Worm (Caenorhabditis elegans): ENCODE measurements around the gene M01F1.4.

The M01F1.4 gene

DNA sequence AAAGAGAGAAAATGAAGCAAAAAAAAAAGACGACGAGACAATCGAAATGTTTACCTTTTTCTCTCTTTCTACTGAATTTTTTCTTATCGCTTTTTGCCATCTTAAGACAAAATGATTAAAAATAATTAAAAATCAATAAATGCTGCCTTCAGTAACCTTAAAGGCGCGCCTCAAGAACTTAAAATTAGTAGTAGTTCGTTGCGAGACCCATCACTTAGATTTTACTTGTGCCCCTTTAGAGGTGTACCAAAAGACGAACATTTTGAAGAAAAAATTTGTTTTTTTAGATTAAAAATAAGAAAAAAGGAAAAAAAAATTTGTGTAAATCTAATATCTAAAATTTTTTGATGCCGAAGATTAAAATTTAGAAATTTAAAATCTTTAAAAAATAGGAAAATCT lies 38.9 kb downstream of the M01F1.4 start (continued):
- TF ChIP-seq mcd-1 (GFP tag; IDR thresholded peaks at IDR 0.05) = no peak
- TF ChIP-seq sea-2 (GFP tag; IDR thresholded peaks at IDR 0.05) = no peak
- TF ChIP-seq ama-1 (optimal IDR thresholded peaks at IDR 0.05) = no peak
- TF ChIP-seq ama-1 (GFP tag; optimal IDR thresholded peaks at IDR 0.05) = no peak
- no peak for TF ChIP-seq hrde-1 (tag; optimal IDR thresholded peaks at IDR 0.05; ENCODE audit: borderline replicate concordance)
- peak; percentile 90 for TF ChIP-seq lsl-1 (GFP tag; optimal IDR thresholded peaks at IDR 0.05)
- no peak for TF ChIP-seq repo-1 (tag; optimal IDR thresholded peaks at IDR 0.05)
- no peak for TF ChIP-seq attf-5 (GFP tag; optimal IDR thresholded peaks at IDR 0.05)
- TF ChIP-seq tbx-9 (tag; optimal IDR thresholded peaks at IDR 0.05; ENCODE audit: borderline replicate concordance) = no peak
- TF ChIP-seq Y53G8AR.9 (GFP tag; conservative IDR thresholded peaks at IDR 0.05) = no peak
- peak; percentile 48 for TF ChIP-seq him-1 (tag; optimal IDR thresholded peaks at IDR 0.05)
- TF ChIP-seq Y95B8A.8 (GFP tag; IDR thresholded peaks at IDR 0.05) = no peak
- TF ChIP-seq efl-1 (GFP tag; optimal IDR thresholded peaks at IDR 0.05) = peak; percentile 58
- no peak for TF ChIP-seq hmg-20 (GFP tag; IDR thresholded peaks at IDR 0.05)
- TF ChIP-seq ztf-25 (GFP tag; IDR thresholded peaks at IDR 0.05) = no peak
- no peak for TF ChIP-seq rpc-1 (optimal IDR thresholded peaks at IDR 0.05)
- no peak for TF ChIP-seq rpc-1 (tag; optimal IDR thresholded peaks at IDR 0.05)
- peak; percentile 81 for TF ChIP-seq madf-6 (GFP tag; IDR thresholded peaks at IDR 0.05)
- TF ChIP-seq hlh-12 (tag; optimal IDR thresholded peaks at IDR 0.05) = no peak
- TF ChIP-seq dpl-1 (GFP tag; optimal IDR thresholded peaks at IDR 0.05) = no peak
- TF ChIP-seq F39B2.1 (GFP tag; IDR thresholded peaks at IDR 0.05) = no peak
- peak; percentile 70 for TF ChIP-seq madf-8 (GFP tag; conservative IDR thresholded peaks at IDR 0.05)
- TF ChIP-seq attf-6 (GFP tag; IDR thresholded peaks at IDR 0.05) = no peak
- no peak for TF ChIP-seq K12H6.12 (tag; optimal IDR thresholded peaks at IDR 0.05)
- TF ChIP-seq die-1 (tag; optimal IDR thresholded peaks at IDR 0.05) = no peak
- TF ChIP-seq T26A5.8 (tag; optimal IDR thresholded peaks at IDR 0.05) = no peak
- no peak for TF ChIP-seq snpc-1.1 (tag; optimal IDR thresholded peaks at IDR 0.05; ENCODE audit: insufficient read depth)
- TF ChIP-seq nhr-120 (GFP tag; IDR thresholded peaks at IDR 0.05) = no peak
- no peak for TF ChIP-seq B0019.2 (GFP tag; conservative IDR thresholded peaks at IDR 0.05)
- no peak for TF ChIP-seq ceh-91 (GFP tag; IDR thresholded peaks at IDR 0.05)

ce11 chrIII:3470433-3470832 lies 39.4 kb downstream of the M01F1.4 start:
- no peak for TF ChIP-seq mxl-1 (tag; optimal IDR thresholded peaks at IDR 0.05)
- no peak for TF ChIP-seq nhr-90 (tag; optimal IDR thresholded peaks at IDR 0.05)
- no peak for TF ChIP-seq atf-7 (tag; optimal IDR thresholded peaks at IDR 0.05)
- TF ChIP-seq T07F8.4 (tag; optimal IDR thresholded peaks at IDR 0.05) = no peak
- no peak for TF ChIP-seq F37B4.10 (GFP tag; IDR thresholded peaks at IDR 0.05)
- TF ChIP-seq zfh-2 (GFP tag; conservative IDR thresholded peaks at IDR 0.05) = no peak
- TF ChIP-seq rcor-1 (GFP tag; IDR thresholded peaks at IDR 0.05) = no peak
- TF ChIP-seq Y56A3A.18 (GFP tag; IDR thresholded peaks at IDR 0.05) = no peak
- no peak for TF ChIP-seq Y67H2A.10 (GFP tag; conservative IDR thresholded peaks at IDR 0.05)

ce11 chrIII:3469646-3470045 lies 40.2 kb downstream of the M01F1.4 start, which contains the start of gene smim-14:
Gene smim-14, minus strand, starts transcription at chrIII:3469746.
- TF ChIP-seq aptf-3 (GFP tag; IDR thresholded peaks at IDR 0.05) = no peak
- no peak for TF ChIP-seq hmg-20 (GFP tag; IDR thresholded peaks at IDR 0.05)
- no peak for TF ChIP-seq F57A8.1 (GFP tag; optimal IDR thresholded peaks at IDR 0.05)
- no peak for TF ChIP-seq unc-130 (GFP tag; optimal IDR thresholded peaks at IDR 0.05)
- TF ChIP-seq K12H6.12 (tag; optimal IDR thresholded peaks at IDR 0.05) = no peak
- no peak for TF ChIP-seq madf-6 (GFP tag; IDR thresholded peaks at IDR 0.05)
- no peak for TF ChIP-seq ztf-26 (tag; optimal IDR thresholded peaks at IDR 0.05)
- TF ChIP-seq C06A6.2 (GFP tag; conservative IDR thresholded peaks at IDR 0.05) = no peak
- no peak for TF ChIP-seq him-1 (tag; optimal IDR thresholded peaks at IDR 0.05)
- no peak for TF ChIP-seq rpc-1 (optimal IDR thresholded peaks at IDR 0.05)
- TF ChIP-seq rpc-1 (tag; optimal IDR thresholded peaks at IDR 0.05) = no peak
- TF ChIP-seq dpl-1 (GFP tag; optimal IDR thresholded peaks at IDR 0.05) = no peak
- TF ChIP-seq egl-18 (GFP tag; IDR thresholded peaks at IDR 0.05) = no peak
- TF ChIP-seq mes-4 (tag; optimal IDR thresholded peaks at IDR 0.05) = no peak
